Fruit fly (Drosophila melanogaster): Measurements from ENCODE around the gene CG14684.

The CG14684 gene

dm6 chr3R:10704975-10705374 is 1.8 kb upstream of the CG14684 start, which contains the start of gene CG31391:
CG31391 (minus strand) TSS chr3R:10705075.
- no peak for TF ChIP-seq Pif1A (GFP tag; optimal IDR thresholded peaks at IDR 0.05)
- TF ChIP-seq CG14655 (GFP tag; optimal IDR thresholded peaks at IDR 0.05): no peak
- TF ChIP-seq CG34367 (tag; optimal IDR thresholded peaks at IDR 0.05): no peak
- TF ChIP-seq CG13204 (GFP tag; optimal IDR thresholded peaks at IDR 0.05): no peak
- no peak for TF ChIP-seq CG8159 (tag; optimal IDR thresholded peaks at IDR 0.05)
- no peak for TF ChIP-seq fd96Ca (GFP tag; IDR thresholded peaks at IDR 0.05)
- TF ChIP-seq CG12605 (GFP tag; IDR thresholded peaks at IDR 0.05): no peak
- no peak for TF ChIP-seq CG32121 (GFP tag; IDR thresholded peaks at IDR 0.05)
- no peak for TF ChIP-seq CG4496 (GFP tag; IDR thresholded peaks at IDR 0.05)
- no peak for TF ChIP-seq Snoo (tag; optimal IDR thresholded peaks at IDR 0.05)
- TF ChIP-seq CG15710 (tag; optimal IDR thresholded peaks at IDR 0.05): no peak
- TF ChIP-seq Ets98B (GFP tag; IDR thresholded peaks at IDR 0.05): no peak
- no peak for TF ChIP-seq CG9948 (tag; optimal IDR thresholded peaks at IDR 0.05)
- TF ChIP-seq rn (GFP tag; IDR thresholded peaks at IDR 0.05): no peak
- no peak for TF ChIP-seq D1 (tag; optimal IDR thresholded peaks at IDR 0.05)
- TF ChIP-seq CG10348 (GFP tag; IDR thresholded peaks at IDR 0.05): no peak
- TF ChIP-seq gl (tag; optimal IDR thresholded peaks at IDR 0.05): no peak
- TF ChIP-seq CG8301 (tag; optimal IDR thresholded peaks at IDR 0.05): no peak
- no peak for TF ChIP-seq Pif1B (GFP tag; optimal IDR thresholded peaks at IDR 0.05)

dm6 chr3R:10708169-10708568 is 1.4 kb downstream of the CG14684 start, which contains the start of gene CG31278:
CG31278 (minus strand) TSS chr3R:10708340.
- no peak for TF ChIP-seq CG13204 (GFP tag; optimal IDR thresholded peaks at IDR 0.05)
- TF ChIP-seq CG10348 (GFP tag; IDR thresholded peaks at IDR 0.05): no peak
- no peak for TF ChIP-seq CG12605 (GFP tag; IDR thresholded peaks at IDR 0.05)
- TF ChIP-seq CG32121 (GFP tag; IDR thresholded peaks at IDR 0.05): no peak
- TF ChIP-seq D1 (tag; optimal IDR thresholded peaks at IDR 0.05): no peak
- TF ChIP-seq rn (GFP tag; IDR thresholded peaks at IDR 0.05): no peak
- TF ChIP-seq Pif1A (GFP tag; optimal IDR thresholded peaks at IDR 0.05): no peak
- TF ChIP-seq CG17806 (tag; optimal IDR thresholded peaks at IDR 0.05): no peak
- TF ChIP-seq CG8159 (tag; optimal IDR thresholded peaks at IDR 0.05): no peak
- TF ChIP-seq CG9948 (tag; optimal IDR thresholded peaks at IDR 0.05): no peak
- TF ChIP-seq CG34367 (tag; optimal IDR thresholded peaks at IDR 0.05): no peak
- no peak for TF ChIP-seq fd96Ca (GFP tag; IDR thresholded peaks at IDR 0.05)
- no peak for TF ChIP-seq CG14655 (GFP tag; optimal IDR thresholded peaks at IDR 0.05)
- TF ChIP-seq Pif1B (GFP tag; optimal IDR thresholded peaks at IDR 0.05): no peak
- no peak for TF ChIP-seq CG4496 (GFP tag; IDR thresholded peaks at IDR 0.05)
- no peak for TF ChIP-seq CG8301 (tag; optimal IDR thresholded peaks at IDR 0.05)
- no peak for TF ChIP-seq Snoo (tag; optimal IDR thresholded peaks at IDR 0.05)
- no peak for TF ChIP-seq EcR (GFP tag; optimal IDR thresholded peaks at IDR 0.05)
- no peak for TF ChIP-seq gl (tag; optimal IDR thresholded peaks at IDR 0.05)

- TF ChIP-seq fd96Ca (GFP tag; IDR thresholded peaks at IDR 0.05) (no peak), CG15710 (tag; optimal IDR thresholded peaks at IDR 0.05) (no peak), CG34367 (tag; optimal IDR thresholded peaks at IDR 0.05) (no peak)
Measured at dm6 chr3R:10709264-10709663, 2.5 kb downstream of the CG14684 start, which contains the start of gene CG31373. CG31373 (minus strand) TSS chr3R:10709364.

dm6 chr3R:10711148-10711547 is 4.4 kb downstream of the CG14684 start, which contains the start of gene CG14689:
CG14689 (minus strand) TSS chr3R:10711248.
- TF ChIP-seq CG12605 (GFP tag; IDR thresholded peaks at IDR 0.05) (no peak), CG9948 (tag; optimal IDR thresholded peaks at IDR 0.05) (no peak), CG34367 (tag; optimal IDR thresholded peaks at IDR 0.05) (no peak), CG4496 (GFP tag; IDR thresholded peaks at IDR 0.05) (no peak), fd96Ca (GFP tag; IDR thresholded peaks at IDR 0.05) (no peak), CG8159 (tag; optimal IDR thresholded peaks at IDR 0.05) (no peak), D1 (tag; optimal IDR thresholded peaks at IDR 0.05) (no peak)

dm6 chr3R:10714498-10714897 is 7.7 kb downstream of the CG14684 start, which contains the start of gene CG4073:
CG4073 (plus strand) TSS chr3R:10714798.
- TF ChIP-seq Pif1A (GFP tag; optimal IDR thresholded peaks at IDR 0.05): no peak
- TF ChIP-seq CG34367 (tag; optimal IDR thresholded peaks at IDR 0.05): no peak
- TF ChIP-seq CG8159 (tag; optimal IDR thresholded peaks at IDR 0.05): no peak
- TF ChIP-seq rn (GFP tag; IDR thresholded peaks at IDR 0.05): no peak
- no peak for TF ChIP-seq fd96Ca (GFP tag; IDR thresholded peaks at IDR 0.05)
- no peak for TF ChIP-seq EcR (GFP tag; optimal IDR thresholded peaks at IDR 0.05)
- TF ChIP-seq CG14655 (GFP tag; optimal IDR thresholded peaks at IDR 0.05): no peak
- no peak for TF ChIP-seq CG4496 (GFP tag; IDR thresholded peaks at IDR 0.05)

dm6 chr3R:10726714-10727113 is 19.9 kb downstream of the CG14684 start:
- TF ChIP-seq Pif1B (GFP tag; optimal IDR thresholded peaks at IDR 0.05): no peak
- no peak for TF ChIP-seq fd96Ca (GFP tag; IDR thresholded peaks at IDR 0.05)
- no peak for TF ChIP-seq CG14655 (GFP tag; optimal IDR thresholded peaks at IDR 0.05)
- TF ChIP-seq rn (GFP tag; IDR thresholded peaks at IDR 0.05): no peak
- no peak for TF ChIP-seq Snoo (tag; optimal IDR thresholded peaks at IDR 0.05)
- no peak for TF ChIP-seq Ets98B (GFP tag; IDR thresholded peaks at IDR 0.05)
- TF ChIP-seq D1 (tag; optimal IDR thresholded peaks at IDR 0.05): no peak
- no peak for TF ChIP-seq gl (tag; optimal IDR thresholded peaks at IDR 0.05)
- no peak for TF ChIP-seq CG9948 (tag; optimal IDR thresholded peaks at IDR 0.05)
- TF ChIP-seq CG15710 (tag; optimal IDR thresholded peaks at IDR 0.05): no peak
- TF ChIP-seq CG10348 (GFP tag; IDR thresholded peaks at IDR 0.05): no peak

dm6 chr3R:10735857-10736256 is 29.1 kb downstream of the CG14684 start, which contains the start of gene tomboy20:
tomboy20 (minus strand) TSS chr3R:10735957.
- TF ChIP-seq rn (GFP tag; IDR thresholded peaks at IDR 0.05): no peak
- no peak for TF ChIP-seq CG8301 (tag; optimal IDR thresholded peaks at IDR 0.05)
